Fruit fly (Drosophila melanogaster) whole organism, embryonic: ENCODE results near the gene org-1.

Experiments
- Ada2b ChIP-seq: fragments of 200-800 bp; sonication (Bioruptor generic); IDR thresholded peaks from 2 replicates; pipeline ENCODE4 v1.3.6; 2022; ENCODE audit warnings: missing biosample characterization, missing genetic modification characterization
- BEAF-32 ChIP-seq: fragments of 200-800 bp; sonication (Bioruptor generic); optimal IDR thresholded peaks from 3 replicates; lab custom pipeline; 2017; ENCODE audit warnings: missing biosample characterization, missing genetic modification characterization, mild to moderate bottlenecking, moderate library complexity, missing genetic modification reagents
- CG10147 ChIP-seq: fragments of 200-800 bp; sonication (Bioruptor generic); optimal IDR thresholded peaks from 2 replicates; lab custom pipeline; 2019; ENCODE audit warnings: missing biosample characterization, mild to moderate bottlenecking, missing genetic modification characterization, moderate library complexity
- CG10543 ChIP-seq: fragments of 200-800 bp; sonication (Bioruptor generic); optimal IDR thresholded peaks from 3 replicates; lab custom pipeline; 2017; ENCODE audit warnings: missing biosample characterization, mild to moderate bottlenecking, missing genetic modification characterization, moderate library complexity
- CG12769 ChIP-seq: fragments of 200-800 bp; sonication (Bioruptor generic); optimal IDR thresholded peaks from 2 replicates; lab custom pipeline; 2019; ENCODE audit warnings: missing biosample characterization, mild to moderate bottlenecking, missing genetic modification characterization, moderate library complexity
- CG14965 ChIP-seq: fragments of 200-800 bp; sonication (Bioruptor generic); optimal IDR thresholded peaks from 2 replicates; lab custom pipeline; 2016; ENCODE audit warnings: missing biosample characterization, missing genetic modification characterization, borderline replicate concordance
- CG17829 ChIP-seq: fragments of 200-800 bp; optimal IDR thresholded peaks from 2 replicates; lab custom pipeline; 2019; ENCODE audit warnings: missing biosample characterization, mild to moderate bottlenecking, missing genetic modification characterization, moderate library complexity
- CG2875 ChIP-seq: fragments of 200-800 bp; sonication (Bioruptor generic); optimal IDR thresholded peaks from 2 replicates; lab custom pipeline; 2017; ENCODE audit warnings: missing biosample characterization, mild to moderate bottlenecking, missing genetic modification characterization, missing genetic modification reagents
- CG30403 ChIP-seq: fragments of 200-800 bp; sonication (Bioruptor generic); optimal IDR thresholded peaks from 3 replicates; lab custom pipeline; 2016; ENCODE audit warnings: missing biosample characterization, missing genetic modification characterization
- CG5180 ChIP-seq: fragments of 200-800 bp; sonication (Bioruptor generic); optimal IDR thresholded peaks from 3 replicates; lab custom pipeline; 2017; ENCODE audit warnings: missing biosample characterization, missing genetic modification characterization, mild to moderate bottlenecking, moderate library complexity, missing genetic modification reagents
- CG6272 ChIP-seq: fragments of 200-800 bp; sonication (Bioruptor generic); IDR thresholded peaks from 2 replicates; pipeline ENCODE4 v1.3.6; 2022; ENCODE audit warnings: missing biosample characterization, missing genetic modification characterization
- CG7839 ChIP-seq: fragments of 200-800 bp; sonication (Bioruptor generic); optimal IDR thresholded peaks from 3 replicates; lab custom pipeline; 2018; ENCODE audit warnings: missing biosample characterization, mild to moderate bottlenecking, missing genetic modification characterization, moderate library complexity
- CG8388 ChIP-seq: fragments of 200-800 bp; sonication (Bioruptor generic); optimal IDR thresholded peaks from 2 replicates; lab custom pipeline; 2019; ENCODE audit warnings: missing biosample characterization, mild to moderate bottlenecking, missing genetic modification characterization, moderate library complexity
- CG8478 ChIP-seq: fragments of >200 bp; optimal IDR thresholded peaks from 2 replicates; lab custom pipeline; 2018
- CG8924 ChIP-seq: fragments of 200-800 bp; optimal IDR thresholded peaks from 3 replicates; lab custom pipeline; 2019; ENCODE audit warnings: missing biosample characterization, mild to moderate bottlenecking, missing genetic modification characterization, moderate library complexity
- CTCF ChIP-seq: fragments of 200-800 bp; sonication (Bioruptor generic); optimal IDR thresholded peaks from 2 replicates; lab custom pipeline; 2017; ENCODE audit warnings: missing biosample characterization, mild to moderate bottlenecking, missing genetic modification characterization, moderate library complexity
- CkIIα-i1 ChIP-seq: fragments of 200-800 bp; sonication (Bioruptor generic); IDR thresholded peaks from 2 replicates; pipeline ENCODE4 v1.3.6; 2022; ENCODE audit warnings: missing biosample characterization, missing genetic modification characterization
- CrebB ChIP-seq: fragments of 200-800 bp; sonication (Bioruptor generic); optimal IDR thresholded peaks from 3 replicates; lab custom pipeline; 2018; ENCODE audit warnings: missing biosample characterization, mild to moderate bottlenecking, missing genetic modification characterization
- Ets65A ChIP-seq: fragments of 200-800 bp; sonication (Bioruptor generic); peaks from one replicate; lab custom pipeline; 2016; ENCODE audit warnings: missing biosample characterization, missing genetic modification characterization
- H2.0 ChIP-seq: fragments of 200-800 bp; sonication (Bioruptor generic); IDR thresholded peaks from 2 replicates; pipeline ENCODE4 v1.3.6; 2022; ENCODE audit warnings: missing biosample characterization, missing genetic modification characterization
- Hand ChIP-seq: fragments of 200-800 bp; sonication (Bioruptor generic); optimal IDR thresholded peaks from 2 replicates; lab custom pipeline; 2017; ENCODE audit warnings: mild to moderate bottlenecking, missing biosample characterization, missing genetic modification reagents, missing genetic modification characterization
- HmgD ChIP-seq: fragments of 200-800 bp; sonication (Bioruptor generic); optimal IDR thresholded peaks from 3 replicates; lab custom pipeline; 2016; ENCODE audit warnings: missing biosample characterization, missing genetic modification characterization
- NC2α ChIP-seq: fragments of 200-800 bp; sonication (Bioruptor generic); optimal IDR thresholded peaks from 2 replicates; lab custom pipeline; 2016; ENCODE audit warnings: missing biosample characterization, missing genetic modification characterization
- Sox100B ChIP-seq: fragments of 200-800 bp; sonication (Bioruptor generic); optimal IDR thresholded peaks from 3 replicates; lab custom pipeline; 2018; ENCODE audit warnings: missing biosample characterization, mild to moderate bottlenecking, missing genetic modification characterization
- Usf ChIP-seq: fragments of 200-800 bp; sonication (Bioruptor generic); optimal IDR thresholded peaks from 2 replicates; lab custom pipeline; 2017; ENCODE audit warnings: missing genotype, missing biosample characterization, missing genetic modification characterization
- Vsx1 ChIP-seq: fragments of 200-800 bp; sonication (Bioruptor generic); optimal IDR thresholded peaks from 2 replicates; lab custom pipeline; 2017; ENCODE audit warnings: missing biosample characterization, mild to moderate bottlenecking, missing genetic modification characterization, missing genetic modification reagents
- bcd ChIP-seq: fragments of 200-800 bp; sonication (Bioruptor generic); optimal IDR thresholded peaks from 2 replicates; lab custom pipeline; 2017; ENCODE audit warnings: missing biosample characterization, mild to moderate bottlenecking, missing genetic modification characterization
- bowl ChIP-seq: fragments of 200-800 bp; sonication (Bioruptor generic); IDR thresholded peaks from 2 replicates; pipeline ENCODE4 v1.3.6; 2022; ENCODE audit warnings: missing biosample characterization, missing genetic modification characterization
- caup ChIP-seq: fragments of 200-800 bp; sonication (Bioruptor generic); optimal IDR thresholded peaks from 3 replicates; lab custom pipeline; 2017; ENCODE audit warnings: missing biosample characterization, mild to moderate bottlenecking, missing genetic modification characterization, moderate library complexity; ENCODE audit not compliant: severe bottlenecking
- ci ChIP-seq: fragments of 200-800 bp; sonication (Bioruptor generic); IDR thresholded peaks from 3 replicates; pipeline ENCODE4 v1.3.6; 2022; ENCODE audit warnings: missing biosample characterization, missing genetic modification characterization
- fd64A ChIP-seq: fragments of 200-800 bp; sonication (Bioruptor generic); optimal IDR thresholded peaks from 3 replicates; lab custom pipeline; 2018; ENCODE audit warnings: missing biosample characterization, mild to moderate bottlenecking, missing genetic modification characterization
- gcm2 ChIP-seq: fragments of 200-800 bp; sonication (Bioruptor generic); optimal IDR thresholded peaks from 2 replicates; lab custom pipeline; 2016; ENCODE audit warnings: missing biosample characterization, missing genetic modification characterization
- grn ChIP-seq: fragments of 200-800 bp; sonication (Bioruptor generic); optimal IDR thresholded peaks from 3 replicates; lab custom pipeline; 2017; ENCODE audit warnings: missing biosample characterization, missing genetic modification characterization
- her ChIP-seq: fragments of 200-800 bp; sonication (Bioruptor generic); optimal IDR thresholded peaks from 2 replicates; lab custom pipeline; 2016; ENCODE audit warnings: missing biosample characterization, missing genetic modification characterization
- insv ChIP-seq, 2 experiments: fragments of 200-800 bp; sonication (Bioruptor generic); optimal IDR thresholded peaks; 3 replicates each; lab custom pipeline; 2016 to 2018; ENCODE audit warnings: missing biosample characterization in 2 of 2, missing genetic modification characterization in 2 of 2
- org-1 ChIP-seq: fragments of 200-800 bp; sonication (Bioruptor generic); optimal IDR thresholded peaks from 2 replicates; lab custom pipeline; 2017; ENCODE audit warnings: missing biosample characterization, missing genetic modification characterization
- trem ChIP-seq: fragments of 200-800 bp; optimal IDR thresholded peaks from 3 replicates; lab custom pipeline; 2019; ENCODE audit warnings: missing biosample characterization, mild to moderate bottlenecking, missing genetic modification characterization, moderate library complexity
- wdn ChIP-seq: fragments of 200-800 bp; sonication (Bioruptor generic); IDR thresholded peaks from 2 replicates; pipeline ENCODE4 v1.3.6; 2022; ENCODE audit warnings: missing biosample characterization, missing genetic modification characterization
- z ChIP-seq: fragments of 200-800 bp; sonication (Bioruptor generic); IDR thresholded peaks from 3 replicates; pipeline ENCODE4 v1.3.6; 2022; ENCODE audit warnings: missing biosample characterization, missing genetic modification characterization

Gene org-1

DNA sequence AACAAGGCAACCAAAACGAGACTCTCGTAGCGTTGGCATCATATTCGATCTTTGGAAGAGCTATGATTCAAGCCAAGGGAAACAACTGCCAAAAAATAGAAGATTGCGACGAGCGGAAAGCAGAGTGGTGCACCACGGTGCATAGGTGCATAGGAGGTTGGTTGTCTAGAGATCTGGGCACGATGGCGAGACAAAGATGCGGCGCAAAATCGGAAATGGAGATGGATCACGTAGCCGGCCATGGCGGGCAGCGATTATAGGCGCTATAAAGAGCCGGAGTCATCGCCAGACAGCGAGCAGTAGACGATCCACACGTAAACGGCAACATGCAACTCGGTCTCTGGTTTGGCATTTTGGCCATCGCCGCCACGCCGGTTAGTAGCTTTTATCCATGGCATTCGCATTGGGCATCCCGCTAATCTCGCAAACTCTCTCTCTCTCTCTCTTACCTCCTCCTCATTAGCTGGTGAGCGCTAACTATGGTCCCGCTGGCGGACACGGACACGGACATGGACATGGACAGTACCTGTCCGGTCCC, 24.2 kb upstream of the org-1 start, which contains the start of gene Cp36:
Gene Cp36, plus strand, starts transcription at position 289 of the 538 bp plus-strand sequence.
- TF ChIP-seq bcd: no peak
- TF ChIP-seq Ada2b: no peak
- TF ChIP-seq Sox100B (GFP tag; lab: Kevin White, UChicago): no peak

DNA sequence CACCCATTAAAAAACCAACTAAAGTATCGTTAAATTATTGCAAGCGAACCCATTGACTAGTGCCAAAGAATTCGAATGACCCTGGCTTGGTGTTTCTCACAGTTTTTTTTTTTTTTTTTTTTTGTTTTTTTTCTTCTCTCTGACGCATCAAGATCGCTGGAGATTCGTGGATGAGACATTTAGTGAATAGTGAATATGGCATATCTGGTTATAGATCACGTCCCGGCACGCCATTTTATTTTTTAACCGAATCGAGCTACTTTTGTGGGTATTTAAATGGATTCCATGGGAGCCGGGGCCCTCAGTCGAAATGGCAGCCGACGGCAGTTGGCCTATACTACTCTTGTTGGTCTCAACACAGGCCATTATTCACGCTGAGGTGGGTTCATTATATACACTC, 21.9 kb upstream of the org-1 start, which contains the start of gene Cp7Fc:
Gene Cp7Fc, plus strand, starts transcription at position 301 of the 400 bp plus-strand sequence.
- TF ChIP-seq CG17829 (tag; lab: Kevin White, UChicago): no peak
- no peak for TF ChIP-seq CG30403
- TF ChIP-seq NC2α (GFP tag; lab: Kevin White, UChicago): no peak
- TF ChIP-seq trem (tag; lab: Kevin White, UChicago): no peak
- TF ChIP-seq org-1 (GFP tag; lab: Kevin White, UChicago): no peak
- TF ChIP-seq CG7839: no peak
- no peak for TF ChIP-seq CrebB (tag; lab: Kevin White, UChicago)
- no peak for TF ChIP-seq caup (GFP tag; lab: Kevin White, UChicago)
- TF ChIP-seq CG6272 (GFP tag; lab: Robert Waterston, UW): no peak
- no peak for TF ChIP-seq bowl (GFP tag; lab: Robert Waterston, UW)
- no peak for TF ChIP-seq Ets65A (GFP tag; lab: Kevin White, UChicago)
- TF ChIP-seq CG14965 (GFP tag; lab: Kevin White, UChicago): no peak
- TF ChIP-seq CG10543 (GFP tag; lab: Kevin White, UChicago): no peak
- TF ChIP-seq her: no peak
- TF ChIP-seq grn: no peak
- no peak for TF ChIP-seq z (GFP tag; lab: Robert Waterston, UW)
- TF ChIP-seq, all 482 proteins: peak for 0

DNA sequence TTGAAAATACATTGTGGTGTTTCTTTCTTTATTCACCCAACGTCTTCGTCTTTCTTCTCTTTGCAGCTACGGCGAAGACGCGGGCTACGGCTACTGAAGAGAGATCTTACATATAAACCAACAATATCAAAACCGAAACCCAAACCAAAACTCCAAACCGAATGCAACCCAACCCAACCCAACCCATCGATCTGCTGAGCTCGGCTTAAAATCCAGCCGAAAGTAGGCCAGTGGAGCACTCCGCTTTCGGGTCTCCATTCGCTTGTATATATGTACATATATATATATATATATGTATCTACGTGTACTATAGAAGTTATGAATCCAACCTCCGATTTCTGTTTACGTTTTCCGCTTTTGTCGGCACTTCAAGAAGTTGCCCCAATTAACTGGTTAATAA, 20.8 kb upstream of the org-1 start:
- TF ChIP-seq CG8478 (lab: Kevin White, UChicago) (no peak), CG5180 (GFP tag; lab: Kevin White, UChicago) (peak; percentile 29)

DNA sequence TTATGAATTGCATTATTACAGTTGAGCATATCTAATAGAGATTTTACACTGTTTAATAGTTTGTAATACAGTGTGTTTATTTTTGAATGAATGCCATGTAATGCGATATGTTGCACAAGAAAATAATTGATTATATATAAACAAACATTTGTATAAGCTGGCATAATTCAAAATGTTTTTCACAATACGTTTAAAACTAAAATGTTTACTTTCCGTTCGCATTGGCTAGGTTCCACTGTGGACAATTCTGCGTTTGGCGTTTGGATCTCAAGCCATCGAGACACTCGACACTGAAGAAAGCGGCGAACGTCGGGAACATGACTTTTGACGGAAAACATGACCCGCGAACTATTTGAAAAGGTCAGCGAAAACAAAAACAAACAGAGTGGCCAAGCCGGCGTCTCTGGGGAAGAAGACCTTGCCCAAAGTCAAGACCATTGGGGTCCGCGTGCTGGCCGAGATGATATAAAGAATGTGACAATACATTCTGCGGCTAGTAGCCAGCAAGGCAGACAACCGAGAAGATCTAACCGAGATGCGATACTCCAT, 18.5 kb upstream of the org-1 start, which contains the start of gene Cp7Fb:
Gene Cp7Fb, plus strand, starts transcription at position 499 of the 549 bp plus-strand sequence.
- TF ChIP-seq Vsx1 (GFP tag; lab: Kevin White, UChicago) (no peak), Hand (GFP tag; lab: Kevin White, UChicago) (no peak), H2.0 (no peak), gcm2 (GFP tag; lab: Kevin White, UChicago) (no peak), CG8388 (GFP tag; lab: Kevin White, UChicago) (no peak), CG8924 (tag; lab: Kevin White, UChicago) (no peak), CkIIα-i1 (no peak), CG2875 (GFP tag; lab: Kevin White, UChicago) (no peak), ci (GFP tag; lab: Robert Waterston, UW) (no peak), Sox100B (GFP tag; lab: Kevin White, UChicago) (no peak), wdn (GFP tag; lab: Robert Waterston, UW) (no peak), CTCF (GFP tag; lab: Kevin White, UChicago) (no peak), Usf (no peak)

DNA sequence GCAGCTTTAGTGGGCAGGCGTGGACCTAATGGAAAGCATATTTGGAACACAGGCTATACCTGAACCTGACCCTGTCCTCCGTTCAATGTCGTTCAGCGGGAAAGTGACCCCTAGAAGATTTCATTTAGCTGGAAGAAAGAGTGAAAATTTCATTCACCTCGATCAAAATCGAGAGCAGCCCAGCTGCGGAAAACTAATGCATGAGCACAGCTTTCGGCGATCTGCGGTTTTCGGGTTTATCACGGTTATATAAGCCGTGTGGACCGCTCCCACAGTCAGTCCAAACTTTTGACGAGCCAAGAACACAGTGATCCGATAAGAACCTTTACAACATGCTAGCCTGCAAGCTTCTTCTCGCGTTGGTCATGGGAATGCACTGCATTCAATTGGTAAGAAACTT, 15.7 kb upstream of the org-1 start, which contains the start of gene Cp7Fa:
Gene Cp7Fa, plus strand, starts transcription at position 301 of the 400 bp plus-strand sequence.
- TF ChIP-seq BEAF-32 (GFP tag; lab: Kevin White, UChicago) (no peak), HmgD (no peak), CG10147 (GFP tag; lab: Kevin White, UChicago) (no peak), CrebB (tag; lab: Kevin White, UChicago) (no peak), CG12769 (tag; lab: Kevin White, UChicago) (no peak), insv (GFP tag; optimal IDR thresholded peaks at IDR 0.05; lab: Kevin White, UChicago) (no peak), fd64A (GFP tag; lab: Kevin White, UChicago) (no peak)
